Fruit fly (Drosophila melanogaster) whole organism, embryonic: ENCODE results near the gene Alp9.

ENCODE experiments used
- CG11696 ChIP-seq: fragments of 200-800 bp; sonication (Bioruptor generic); IDR thresholded peaks from 2 replicates; pipeline ENCODE4 v1.3.6; 2022; ENCODE audit warnings: missing biosample characterization, missing genetic modification characterization
- CG13424 ChIP-seq: fragments of 200-800 bp; sonication (Bioruptor generic); optimal IDR thresholded peaks from 2 replicates; lab custom pipeline; 2019; ENCODE audit warnings: missing biosample characterization, mild to moderate bottlenecking, missing genetic modification characterization, moderate library complexity
- CG1792 ChIP-seq: fragments of 200-800 bp; sonication (Bioruptor generic); optimal IDR thresholded peaks from 2 replicates; lab custom pipeline; 2016; ENCODE audit warnings: missing biosample characterization, missing genetic modification characterization
- CG31441 ChIP-seq: fragments of 200-800 bp; sonication (Bioruptor generic); IDR thresholded peaks from 2 replicates; pipeline ENCODE4 v1.3.6; 2022; ENCODE audit warnings: missing biosample characterization, missing genetic modification characterization
- CG7372 ChIP-seq: fragments of 200-800 bp; sonication (Bioruptor generic); IDR thresholded peaks from 2 replicates; pipeline ENCODE4 v1.3.6; 2022; ENCODE audit warnings: missing biosample characterization, missing genetic modification characterization
- Vsx1 ChIP-seq: fragments of 200-800 bp; sonication (Bioruptor generic); optimal IDR thresholded peaks from 2 replicates; lab custom pipeline; 2017; ENCODE audit warnings: missing biosample characterization, mild to moderate bottlenecking, missing genetic modification characterization, missing genetic modification reagents

dm6 chr3L:5615744-5616143 lies 20.4 kb downstream of the Alp9 start:
- no peak for TF ChIP-seq Vsx1 (GFP tag; lab: Kevin White, UChicago)
- no peak for TF ChIP-seq CG7372
- no peak for TF ChIP-seq CG13424
- no peak for TF ChIP-seq CG1792
- no peak for TF ChIP-seq CG11696 (GFP tag; lab: Robert Waterston, UW)
- no peak for TF ChIP-seq CG31441 (GFP tag; lab: Robert Waterston, UW)
